Fruit fly (Drosophila melanogaster) whole organism, adult: ENCODE data around the gene NdufA3.

Experiments used
- CG11617 ChIP-seq: fragments of 200-800 bp; sonication (Bioruptor generic); optimal IDR thresholded peaks from 2 replicates; lab custom pipeline; 2017; ENCODE audit warnings: mild to moderate bottlenecking, missing biosample characterization, missing genetic modification reagents, missing genetic modification characterization
- CG12768 ChIP-seq: fragments of 200-800 bp; sonication (Bioruptor generic); optimal IDR thresholded peaks from 2 replicates; lab custom pipeline; 2017; ENCODE audit warnings: missing biosample characterization, missing genetic modification characterization, mild to moderate bottlenecking, moderate library complexity, missing genetic modification reagents
- CG1620 ChIP-seq: fragments of 200-800 bp; sonication (Bioruptor generic); optimal IDR thresholded peaks from 2 replicates; lab custom pipeline; 2016; ENCODE audit warnings: missing biosample characterization, missing genetic modification characterization
- CG33017 ChIP-seq: fragments of 200-800 bp; sonication (Bioruptor generic); optimal IDR thresholded peaks from 2 replicates; lab custom pipeline; 2018; ENCODE audit warnings: missing biosample characterization, mild to moderate bottlenecking, missing genetic modification characterization, moderate library complexity
- CG7045 ChIP-seq: fragments of 200-800 bp; sonication (Bioruptor generic); optimal IDR thresholded peaks from 2 replicates; lab custom pipeline; 2017; ENCODE audit warnings: missing biosample characterization, mild to moderate bottlenecking, missing genetic modification characterization
- CG7101 ChIP-seq: fragments of 200-800 bp; sonication (Bioruptor generic); optimal IDR thresholded peaks from 2 replicates; lab custom pipeline; 2018; ENCODE audit warnings: missing biosample characterization, mild to moderate bottlenecking, missing genetic modification characterization, moderate library complexity
- Clk ChIP-seq: fragments of 200-800 bp; sonication (Bioruptor generic); optimal IDR thresholded peaks from 2 replicates; lab custom pipeline; 2017; ENCODE audit warnings: missing biosample characterization, missing genetic modification characterization
- cnc ChIP-seq, 2 experiments: fragments of >200 bp; optimal IDR thresholded peaks; 2 replicates each; lab custom pipeline; 2017
- pad ChIP-seq: fragments of 200-800 bp; sonication (Bioruptor generic); optimal IDR thresholded peaks from 3 replicates; lab custom pipeline; 2017; ENCODE audit warnings: missing biosample characterization, missing genetic modification characterization, mild to moderate bottlenecking, moderate library complexity, missing genetic modification reagents

dm6 chrX:9118961-9119633 lies 40.8 kb downstream of the NdufA3 start:
- no peak for TF ChIP-seq CG7101 (tag; lab: Kevin White, UChicago)
- no peak for TF ChIP-seq CG33017
- no peak for TF ChIP-seq cnc (optimal IDR thresholded peaks at IDR 0.05; lab: Kevin White, UChicago)
- TF ChIP-seq CG7045 (GFP tag; lab: Kevin White, UChicago) = no peak
- no peak for TF ChIP-seq CG12768 (GFP tag; lab: Kevin White, UChicago)
- no peak for TF ChIP-seq pad
- no peak for TF ChIP-seq CG11617 (GFP tag; lab: Kevin White, UChicago)
- TF ChIP-seq Clk (GFP tag; lab: Kevin White, UChicago) = no peak
- TF ChIP-seq CG1620 (GFP tag; lab: Kevin White, UChicago) = no peak
